Fruit fly (Drosophila melanogaster) whole organism, wandering third instar larva: Measurements from ENCODE around the gene CG4098.

Source experiments
- CG32264 ChIP-seq: fragments of 200-800 bp; sonication (Bioruptor generic); optimal IDR thresholded peaks from 2 replicates; lab custom pipeline; 2016; ENCODE audit warnings: missing biosample characterization, missing genetic modification characterization
- Hr83 ChIP-seq: fragments of 200-300 bp; sonication (Bioruptor generic); optimal IDR thresholded peaks from 2 replicates; lab custom pipeline; 2016; ENCODE audit warnings: missing biosample characterization, mild to moderate bottlenecking, missing genetic modification characterization, moderate library complexity; ENCODE audit not compliant: poor library complexity, severe bottlenecking
- N ChIP-seq: fragments of >200 bp; optimal IDR thresholded peaks from 2 replicates; lab custom pipeline; 2018; ENCODE audit warnings: missing biosample characterization, missing external identifiers, missing genetic modification characterization
- brk ChIP-seq: fragments of 200-800 bp; sonication (Bioruptor generic); optimal IDR thresholded peaks from 2 replicates; lab custom pipeline; 2016; ENCODE audit warnings: missing biosample characterization, mild to moderate bottlenecking, missing genetic modification characterization
- h ChIP-seq: fragments of 200-800 bp; sonication (Bioruptor generic); optimal IDR thresholded peaks from 3 replicates; lab custom pipeline; 2016; ENCODE audit warnings: missing biosample characterization, mild to moderate bottlenecking, missing genetic modification characterization
- lola ChIP-seq: fragments of >200 bp; optimal IDR thresholded peaks from 2 replicates; lab custom pipeline; 2017; ENCODE audit warnings: missing biosample characterization, missing genetic modification characterization
- pan ChIP-seq: fragments of >200 bp; optimal IDR thresholded peaks from 2 replicates; lab custom pipeline; 2017

- no peak for TF ChIP-seq brk (GFP tag; lab: Kevin White, UChicago)
- TF ChIP-seq CG32264 (GFP tag; lab: Kevin White, UChicago), result no peak
- no peak for TF ChIP-seq N (GFP tag; lab: Kevin White, UChicago)
- TF ChIP-seq Hr83 (GFP tag; lab: Kevin White, UChicago), result peak; percentile 60
- TF ChIP-seq pan, result no peak
- TF ChIP-seq lola (GFP tag; lab: Kevin White, UChicago), result no peak
- peak; percentile 48 for TF ChIP-seq h (GFP tag; lab: Kevin White, UChicago)
These were observed 3.8 kb upstream of the CG4098 start for dm6 chr3L:16612972-16613371.
